Fruit fly (Drosophila melanogaster) whole organism, embryonic: ENCODE results near the gene Glut3.
A peak's percentile ranks its signal among the peaks of the same experiment; 100 is the strongest.

Source experiments
- Adf1 ChIP-seq: fragments of 200-800 bp; sonication (Bioruptor generic); IDR thresholded peaks from 2 replicates; pipeline ENCODE4 v1.3.6; 2022; ENCODE audit warnings: missing biosample characterization, missing genetic modification characterization
- Antp ChIP-seq: fragments of 200-800 bp; sonication (Bioruptor generic); optimal IDR thresholded peaks from 3 replicates; lab custom pipeline; 2016; ENCODE audit warnings: missing biosample characterization, missing genetic modification characterization
- B-H2 ChIP-seq: fragments of 200-800 bp; sonication (Bioruptor generic); optimal IDR thresholded peaks from 2 replicates; lab custom pipeline; 2018; ENCODE audit warnings: missing biosample characterization, mild to moderate bottlenecking, missing genetic modification characterization
- CG10321 ChIP-seq: fragments of 200-800 bp; sonication (Bioruptor generic); IDR thresholded peaks from 2 replicates; pipeline ENCODE4 v1.3.6; 2022; ENCODE audit warnings: missing biosample characterization, missing genetic modification characterization
- CG13287 ChIP-seq: fragments of 200-800 bp; sonication (Bioruptor generic); IDR thresholded peaks from 2 replicates; pipeline ENCODE4 v1.3.6; 2022; ENCODE audit warnings: missing biosample characterization, missing genetic modification characterization; ENCODE audit not compliant: partially characterized antibody
- CG15479 ChIP-seq: fragments of 200-800 bp; sonication (Bioruptor generic); optimal IDR thresholded peaks from 3 replicates; lab custom pipeline; 2019; ENCODE audit warnings: missing biosample characterization, mild to moderate bottlenecking, missing genetic modification characterization, moderate library complexity
- CG16863 ChIP-seq: fragments of 200-800 bp; sonication (Bioruptor generic); optimal IDR thresholded peaks from 3 replicates; lab custom pipeline; 2016; ENCODE audit warnings: missing biosample characterization, missing genetic modification characterization
- CG17359 ChIP-seq: fragments of 200-800 bp; sonication (Bioruptor generic); optimal IDR thresholded peaks from 3 replicates; lab custom pipeline; 2018; ENCODE audit warnings: missing biosample characterization, mild to moderate bottlenecking, missing genetic modification characterization, moderate library complexity
- CG17829 ChIP-seq: fragments of 200-800 bp; optimal IDR thresholded peaks from 2 replicates; lab custom pipeline; 2019; ENCODE audit warnings: missing biosample characterization, mild to moderate bottlenecking, missing genetic modification characterization, moderate library complexity
- CG32532 ChIP-seq: fragments of 200-800 bp; sonication (Bioruptor generic); IDR thresholded peaks from 2 replicates; pipeline ENCODE4 v1.3.6; 2022; ENCODE audit warnings: missing biosample characterization, missing genetic modification characterization
- CG4854 ChIP-seq: fragments of 200-800 bp; sonication (Bioruptor generic); optimal IDR thresholded peaks from 2 replicates; lab custom pipeline; 2016; ENCODE audit warnings: missing biosample characterization, missing genetic modification characterization, inconsistent platforms
- CG6791 ChIP-seq: fragments of 200-800 bp; sonication (Bioruptor generic); IDR thresholded peaks from 3 replicates; pipeline ENCODE4 v1.3.6; 2022; ENCODE audit warnings: missing biosample characterization, missing genetic modification characterization; ENCODE audit not compliant: partially characterized antibody
- CG6854 ChIP-seq: fragments of 200-800 bp; sonication (Bioruptor generic); optimal IDR thresholded peaks from 3 replicates; lab custom pipeline; 2017; ENCODE audit warnings: missing biosample characterization, mild to moderate bottlenecking, missing genetic modification characterization
- CG7372 ChIP-seq: fragments of 200-800 bp; sonication (Bioruptor generic); IDR thresholded peaks from 2 replicates; pipeline ENCODE4 v1.3.6; 2022; ENCODE audit warnings: missing biosample characterization, missing genetic modification characterization
- CG7963 ChIP-seq: fragments of 200-800 bp; sonication (Bioruptor generic); IDR thresholded peaks from 3 replicates; pipeline ENCODE4 v1.3.6; 2022; ENCODE audit warnings: missing biosample characterization, missing genetic modification characterization; ENCODE audit not compliant: partially characterized antibody
- CG8290 ChIP-seq, 3 experiments: fragments of 200-800 bp; sonication (Bioruptor generic); optimal IDR thresholded peaks; 2 replicates each; lab custom pipeline; 2016 to 2019; ENCODE audit warnings: missing biosample characterization in 3 of 3, missing genetic modification characterization in 3 of 3, mild to moderate bottlenecking in 2 of 3, moderate library complexity in 1 of 3
- CG8924 ChIP-seq: fragments of 200-800 bp; optimal IDR thresholded peaks from 3 replicates; lab custom pipeline; 2019; ENCODE audit warnings: missing biosample characterization, mild to moderate bottlenecking, missing genetic modification characterization, moderate library complexity
- CG9727 ChIP-seq: fragments of 200-800 bp; sonication (Bioruptor generic); optimal IDR thresholded peaks from 3 replicates; lab custom pipeline; 2017; ENCODE audit warnings: missing biosample characterization, mild to moderate bottlenecking, missing genetic modification characterization
- CoRest ChIP-seq: fragments of 200-800 bp; sonication (Bioruptor generic); optimal IDR thresholded peaks from 3 replicates; lab custom pipeline; 2018; ENCODE audit warnings: missing biosample characterization, mild to moderate bottlenecking, missing genetic modification characterization, moderate library complexity
- Dref ChIP-seq: fragments of 200-800 bp; sonication (Bioruptor generic); IDR thresholded peaks from 2 replicates; pipeline ENCODE4 v1.3.6; 2022; ENCODE audit warnings: missing biosample characterization, missing genetic modification characterization
- ERR ChIP-seq: fragments of 200-800 bp; sonication (Bioruptor generic); optimal IDR thresholded peaks from 2 replicates; lab custom pipeline; 2016; ENCODE audit warnings: missing biosample characterization, missing genetic modification characterization
- HLHmδ ChIP-seq: fragments of 200-800 bp; sonication (Bioruptor generic); optimal IDR thresholded peaks from 2 replicates; lab custom pipeline; 2018; ENCODE audit warnings: missing biosample characterization, mild to moderate bottlenecking, missing genetic modification characterization, moderate library complexity
- Hr39 ChIP-seq: fragments of >200 bp; optimal IDR thresholded peaks from 2 replicates; lab custom pipeline; 2017
- Hr51 ChIP-seq, 2 experiments: fragments of 200-800 bp; sonication (Bioruptor generic); optimal IDR thresholded peaks; 2 replicates in 1 of 2; 3 replicates in 1 of 2; lab custom pipeline; 2016 to 2018; ENCODE audit warnings: missing biosample characterization in 2 of 2, missing genetic modification characterization in 2 of 2, mild to moderate bottlenecking in 1 of 2, moderate library complexity in 1 of 2
- MESR4 ChIP-seq: fragments of 200-800 bp; sonication (Bioruptor generic); optimal IDR thresholded peaks from 2 replicates; lab custom pipeline; 2018; ENCODE audit warnings: missing biosample characterization, mild to moderate bottlenecking, missing genetic modification characterization, moderate library complexity
- Max ChIP-seq: fragments of 200-800 bp; sonication (Bioruptor generic); optimal IDR thresholded peaks from 2 replicates; lab custom pipeline; 2016; ENCODE audit warnings: missing biosample characterization, mild to moderate bottlenecking, missing genetic modification characterization
- Nf-YB ChIP-seq: fragments of 200-800 bp; sonication (Bioruptor generic); optimal IDR thresholded peaks from 3 replicates; lab custom pipeline; 2019; ENCODE audit warnings: missing biosample characterization, mild to moderate bottlenecking, missing genetic modification characterization, moderate library complexity
- Stat92E ChIP-seq, 3 experiments: fragments of >200 bp in 2 of 3; fragments of 200-800 bp in 1 of 3; sonication (Bioruptor generic) in 1 of 3; optimal IDR thresholded peaks; 2 replicates each; lab custom pipeline; 2017 to 2019; ENCODE audit warnings: missing biosample characterization in 3 of 3, missing genetic modification characterization in 3 of 3, mild to moderate bottlenecking in 1 of 3, moderate library complexity in 1 of 3
- Xrp1 ChIP-seq: fragments of 200-800 bp; sonication (Bioruptor generic); IDR thresholded peaks from 2 replicates; pipeline ENCODE4 v1.3.6; 2022; ENCODE audit warnings: missing biosample characterization, missing genetic modification characterization
- abd-A ChIP-seq: fragments of 200-800 bp; sonication (Bioruptor generic); optimal IDR thresholded peaks from 3 replicates; lab custom pipeline; 2019; ENCODE audit warnings: missing biosample characterization, mild to moderate bottlenecking, missing genetic modification characterization, moderate library complexity
- btn ChIP-seq: fragments of 200-800 bp; sonication (Bioruptor generic); optimal IDR thresholded peaks from 2 replicates; lab custom pipeline; 2016; ENCODE audit warnings: missing biosample characterization, missing genetic modification characterization
- cg ChIP-seq: fragments of 200-800 bp; sonication (Bioruptor generic); optimal IDR thresholded peaks from 3 replicates; lab custom pipeline; 2019; ENCODE audit warnings: missing biosample characterization, mild to moderate bottlenecking, missing genetic modification characterization, moderate library complexity
- ewg ChIP-seq: fragments of 200-800 bp; sonication (Bioruptor generic); optimal IDR thresholded peaks from 3 replicates; lab custom pipeline; 2017; ENCODE audit warnings: mild to moderate bottlenecking, missing biosample characterization, missing genetic modification reagents, missing genetic modification characterization
- gcm ChIP-seq: fragments of 200-800 bp; sonication (Bioruptor generic); optimal IDR thresholded peaks from 2 replicates; lab custom pipeline; 2019; ENCODE audit warnings: missing biosample characterization, mild to moderate bottlenecking, missing genetic modification characterization, moderate library complexity
- nmo ChIP-seq: fragments of 200-800 bp; sonication (Bioruptor generic); optimal IDR thresholded peaks from 2 replicates; lab custom pipeline; 2018; ENCODE audit warnings: missing biosample characterization, mild to moderate bottlenecking, missing genetic modification characterization, moderate library complexity
- onecut ChIP-seq: fragments of 200-800 bp; sonication (Bioruptor generic); IDR thresholded peaks from 2 replicates; pipeline ENCODE4 v1.3.6; 2022; ENCODE audit warnings: missing biosample characterization, missing genetic modification characterization
- pho ChIP-seq: fragments of 200-800 bp; sonication (Bioruptor generic); optimal IDR thresholded peaks from 2 replicates; lab custom pipeline; 2016; ENCODE audit warnings: missing biosample characterization, missing genetic modification characterization
- pnt ChIP-seq: fragments of 200-800 bp; sonication (Bioruptor generic); optimal IDR thresholded peaks from 3 replicates; lab custom pipeline; 2016; ENCODE audit warnings: missing biosample characterization, missing genetic modification characterization
- repo ChIP-seq: fragments of 200-800 bp; sonication (Bioruptor generic); optimal IDR thresholded peaks from 2 replicates; lab custom pipeline; 2016; ENCODE audit warnings: missing biosample characterization, missing genetic modification characterization
- sd ChIP-seq: fragments of 200-800 bp; sonication (Bioruptor generic); optimal IDR thresholded peaks from 3 replicates; lab custom pipeline; 2018; ENCODE audit warnings: missing biosample characterization, mild to moderate bottlenecking, missing genetic modification characterization, moderate library complexity
- sna ChIP-seq: fragments of 200-800 bp; sonication (Bioruptor generic); IDR thresholded peaks from 2 replicates; pipeline ENCODE4 v1.3.6; 2022; ENCODE audit warnings: missing biosample characterization, missing genetic modification characterization; ENCODE audit not compliant: partially characterized antibody
- sr ChIP-seq: fragments of 200-800 bp; sonication (Bioruptor generic); IDR thresholded peaks from 3 replicates; pipeline ENCODE4 v1.3.6; 2022; ENCODE audit warnings: missing biosample characterization, missing genetic modification characterization
- tll ChIP-seq, 2 experiments: fragments of 200-800 bp in 1 of 2; fragments of >200 bp in 1 of 2; sonication (Bioruptor generic) in 1 of 2; optimal IDR thresholded peaks; 2 replicates each; lab custom pipeline; 2017 to 2019; ENCODE audit warnings: missing biosample characterization in 2 of 2, missing genetic modification characterization in 2 of 2, mild to moderate bottlenecking in 1 of 2, moderate library complexity in 1 of 2
- unc-4 ChIP-seq: fragments of 200-800 bp; sonication (Bioruptor generic); IDR thresholded peaks from 2 replicates; pipeline ENCODE4 v1.3.6; 2022; ENCODE audit warnings: missing biosample characterization, missing genetic modification characterization; ENCODE audit not compliant: partially characterized antibody
- vfl ChIP-seq: fragments of 200-800 bp; sonication (Bioruptor generic); optimal IDR thresholded peaks from 2 replicates; lab custom pipeline; 2016; ENCODE audit warnings: missing biosample characterization, missing genetic modification characterization
- zen ChIP-seq: fragments of 200-800 bp; sonication (Bioruptor generic); optimal IDR thresholded peaks from 3 replicates; lab custom pipeline; 2018; ENCODE audit warnings: missing biosample characterization, mild to moderate bottlenecking, missing genetic modification characterization, moderate library complexity
- zfh1 ChIP-seq: fragments of 200-800 bp; sonication (Bioruptor generic); IDR thresholded peaks from 3 replicates; pipeline ENCODE4 v1.3.6; 2022; ENCODE audit warnings: missing biosample characterization, missing genetic modification characterization

The Glut3 gene

DNA sequence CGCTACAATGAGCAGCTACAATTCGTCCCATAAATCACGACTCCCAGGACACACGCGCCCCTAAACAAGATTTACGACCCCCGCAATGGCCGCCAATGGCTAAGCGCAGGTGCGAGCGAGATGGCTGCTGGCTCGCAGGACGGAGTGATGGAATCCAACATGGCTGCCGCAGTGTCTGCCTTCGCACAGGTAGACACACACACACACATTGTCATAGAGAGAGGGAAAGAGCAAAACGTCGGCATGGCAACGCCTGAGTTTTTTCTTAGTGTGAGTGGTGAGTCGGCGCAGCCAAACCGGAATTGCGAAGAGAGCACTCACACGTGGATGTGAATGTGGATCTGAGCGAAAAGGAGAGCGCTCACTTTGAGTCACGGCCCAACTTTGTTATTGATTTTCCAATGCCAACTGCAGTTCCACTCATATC, 23.7 kb downstream of the Glut3 start (continued):
- TF ChIP-seq nmo (GFP tag; lab: Kevin White, UChicago) (peak; percentile 69), CG32532 (GFP tag; lab: Robert Waterston, UW) (peak; percentile 39; the same call in 1 of the 2 replicates), tll (GFP tag; optimal IDR thresholded peaks at IDR 0.05; lab: Kevin White, UChicago) (peak in 1 of 2 experiments; percentile 67), CG9727 (GFP tag; lab: Kevin White, UChicago) (no peak), B-H2 (GFP tag; lab: Kevin White, UChicago) (no peak), CG8290 (GFP tag; optimal IDR thresholded peaks at IDR 0.05; lab: Kevin White, UChicago) (no peak), CG8290 (tag; optimal IDR thresholded peaks at IDR 0.05; lab: Kevin White, UChicago) (peak in 1 of 2 experiments; percentile 17), repo (GFP tag; lab: Kevin White, UChicago) (no peak), CG17829 (tag; lab: Kevin White, UChicago) (peak; percentile 62), sr (peak; percentile 68; the same call in 1 of the 3 replicates), pnt (GFP tag; lab: Kevin White, UChicago) (no peak), sna (GFP tag; lab: Robert Waterston, UW) (0 out of 2 replicates have a peak, but pooled peaks have one; percentile 38), CG4854 (GFP tag; lab: Kevin White, UChicago) (no peak), btn (no peak), CG8924 (tag; lab: Kevin White, UChicago) (peak; percentile 34), ewg (peak; percentile 96), sd (peak; percentile 99), Xrp1 (GFP tag; lab: Robert Waterston, UW) (no peak), CG7963 (GFP tag; lab: Robert Waterston, UW) (0 out of 3 replicates have a peak, but pooled peaks have one; percentile 32), CG10321 (peak; percentile 95), CG17359 (tag; lab: Kevin White, UChicago) (no peak), Hr39 (lab: Kevin White, UChicago) (no peak), vfl (GFP tag; lab: Kevin White, UChicago) (peak; percentile 49), Hr51 (GFP tag; optimal IDR thresholded peaks at IDR 0.05; lab: Kevin White, UChicago) (peak in 1 of 2 experiments; percentile 4), Dref (GFP tag; lab: Robert Waterston, UW) (no peak), CG7372 (GFP tag; lab: Robert Waterston, UW) (no peak), CG15479 (GFP tag; lab: Kevin White, UChicago) (peak; percentile 54), CG16863 (GFP tag; lab: Kevin White, UChicago) (no peak), zen (tag; lab: Kevin White, UChicago) (peak; percentile 70), zfh1 (GFP tag; lab: Robert Waterston, UW) (0 out of 3 replicates have a peak, but pooled peaks have one; percentile 28), gcm (peak; percentile 1), Nf-YB (peak; percentile 96), ERR (GFP tag; lab: Kevin White, UChicago) (no peak), CG13287 (GFP tag; lab: Robert Waterston, UW) (no peak), unc-4 (GFP tag; lab: Robert Waterston, UW) (no peak), Antp (GFP tag; lab: Kevin White, UChicago) (peak; percentile 2), CoRest (tag; lab: Kevin White, UChicago) (peak; percentile 53), MESR4 (GFP tag; lab: Kevin White, UChicago) (no peak), abd-A (tag; lab: Kevin White, UChicago) (peak; percentile 100), pho (GFP tag; lab: Kevin White, UChicago) (peak; percentile 8), onecut (peak; percentile 97), Max (GFP tag; lab: Kevin White, UChicago) (no peak), HLHmδ (peak; percentile 70), cg (peak; percentile 96), CG6854 (GFP tag; lab: Kevin White, UChicago) (no peak), Adf1 (GFP tag; lab: Robert Waterston, UW) (peak; percentile 72), Stat92E (GFP tag; optimal IDR thresholded peaks at IDR 0.05; lab: Kevin White, UChicago) (peak in 1 of 3 experiments; percentile 1), CG6791 (GFP tag; lab: Robert Waterston, UW) (peak; percentile 52; the same call in 2 of the 3 replicates)
